Fruit fly (Drosophila melanogaster) whole organism, embryonic: Measurements from ENCODE around the gene RanGAP.

ENCODE experiments used
- Blimp-1 ChIP-seq: fragments of 200-800 bp; sonication (Bioruptor generic); optimal IDR thresholded peaks from 3 replicates; lab custom pipeline; 2018; ENCODE audit warnings: missing biosample characterization, missing genetic modification characterization, mild to moderate bottlenecking, moderate library complexity, missing genetic modification reagents
- CG11504 ChIP-seq: fragments of 200-800 bp; sonication (Bioruptor generic); optimal IDR thresholded peaks from 3 replicates; lab custom pipeline; 2019; ENCODE audit warnings: missing biosample characterization, mild to moderate bottlenecking, missing genetic modification characterization, moderate library complexity
- CG13775 ChIP-seq: fragments of 200-800 bp; sonication (Bioruptor generic); optimal IDR thresholded peaks from 3 replicates; lab custom pipeline; 2017; ENCODE audit warnings: missing biosample characterization, mild to moderate bottlenecking, missing genetic modification characterization
- CG15269 ChIP-seq: fragments of 200-800 bp; sonication (Bioruptor generic); optimal IDR thresholded peaks from 2 replicates; lab custom pipeline; 2018; ENCODE audit warnings: missing biosample characterization, mild to moderate bottlenecking, missing genetic modification characterization, moderate library complexity
- CG17359 ChIP-seq: fragments of 200-800 bp; sonication (Bioruptor generic); optimal IDR thresholded peaks from 3 replicates; lab custom pipeline; 2018; ENCODE audit warnings: missing biosample characterization, mild to moderate bottlenecking, missing genetic modification characterization, moderate library complexity
- CG17385 ChIP-seq: fragments of 200-800 bp; sonication (Bioruptor generic); optimal IDR thresholded peaks from 3 replicates; lab custom pipeline; 2018; ENCODE audit warnings: missing biosample characterization, mild to moderate bottlenecking, missing genetic modification characterization
- CG2120 ChIP-seq: fragments of 200-800 bp; sonication (Bioruptor generic); optimal IDR thresholded peaks from 3 replicates; lab custom pipeline; 2016; ENCODE audit warnings: missing biosample characterization, missing genetic modification characterization
- CG2202 ChIP-seq: fragments of 200-800 bp; sonication (Bioruptor generic); optimal IDR thresholded peaks from 2 replicates; lab custom pipeline; 2018; ENCODE audit warnings: missing biosample characterization, mild to moderate bottlenecking, missing genetic modification characterization
- CG2678 ChIP-seq: fragments of 200-800 bp; sonication (Bioruptor generic); optimal IDR thresholded peaks from 3 replicates; lab custom pipeline; 2019; ENCODE audit warnings: missing biosample characterization, mild to moderate bottlenecking, missing genetic modification characterization, moderate library complexity
- CG30403 ChIP-seq: fragments of 200-800 bp; sonication (Bioruptor generic); optimal IDR thresholded peaks from 3 replicates; lab custom pipeline; 2016; ENCODE audit warnings: missing biosample characterization, missing genetic modification characterization
- CG3281 ChIP-seq: fragments of 200-800 bp; sonication (Bioruptor generic); optimal IDR thresholded peaks from 3 replicates; lab custom pipeline; 2017; ENCODE audit warnings: missing biosample characterization, mild to moderate bottlenecking, missing genetic modification characterization
- CG3995 ChIP-seq: fragments of 200-800 bp; sonication (Bioruptor generic); optimal IDR thresholded peaks from 3 replicates; lab custom pipeline; 2016; ENCODE audit warnings: missing biosample characterization, missing genetic modification characterization
- CG7357 ChIP-seq: fragments of 200-800 bp; sonication (Bioruptor generic); IDR thresholded peaks from 3 replicates; pipeline ENCODE4 v1.3.6; 2022; ENCODE audit warnings: missing biosample characterization, missing genetic modification characterization
- CG7839 ChIP-seq: fragments of 200-800 bp; sonication (Bioruptor generic); optimal IDR thresholded peaks from 3 replicates; lab custom pipeline; 2018; ENCODE audit warnings: missing biosample characterization, mild to moderate bottlenecking, missing genetic modification characterization, moderate library complexity
- CG8765 ChIP-seq: fragments of 200-800 bp; sonication (Bioruptor generic); IDR thresholded peaks from 2 replicates; pipeline ENCODE4 v1.3.6; 2022; ENCODE audit warnings: missing biosample characterization, missing genetic modification characterization
- D ChIP-seq, 2 experiments: fragments of 200-800 bp in 1 of 2; fragments of >200 bp in 1 of 2; sonication (Bioruptor generic) in 1 of 2; optimal IDR thresholded peaks; 2 replicates in 1 of 2; 3 replicates in 1 of 2; lab custom pipeline; 2017; ENCODE audit warnings: mild to moderate bottlenecking in 1 of 2, missing biosample characterization in 1 of 2, missing genetic modification characterization in 1 of 2, missing genetic modification reagents in 1 of 2
- Fer1 ChIP-seq: fragments of 200-800 bp; sonication (Bioruptor generic); optimal IDR thresholded peaks from 2 replicates; lab custom pipeline; 2017; ENCODE audit warnings: missing biosample characterization, mild to moderate bottlenecking, missing genetic modification characterization
- GATAe ChIP-seq: fragments of 200-800 bp; sonication (Bioruptor generic); conservative IDR thresholded peaks from 2 replicates; pipeline ENCODE4 v1.3.6; 2022; ENCODE audit warnings: missing biosample characterization, missing genetic modification characterization
- Hr51 ChIP-seq, 2 experiments: fragments of 200-800 bp; sonication (Bioruptor generic); optimal IDR thresholded peaks; 2 replicates in 1 of 2; 3 replicates in 1 of 2; lab custom pipeline; 2016 to 2018; ENCODE audit warnings: missing biosample characterization in 2 of 2, missing genetic modification characterization in 2 of 2, mild to moderate bottlenecking in 1 of 2, moderate library complexity in 1 of 2
- Hsf ChIP-seq: fragments of 200-800 bp; sonication (Bioruptor generic); optimal IDR thresholded peaks from 3 replicates; lab custom pipeline; 2016; ENCODE audit warnings: missing biosample characterization, missing genetic modification characterization
- Lpt ChIP-seq: fragments of >200 bp; optimal IDR thresholded peaks from 2 replicates; lab custom pipeline; 2018; ENCODE audit warnings: missing biosample characterization, missing genetic modification characterization
- Med ChIP-seq: fragments of 200-800 bp; sonication (Bioruptor generic); peaks from one replicate; lab custom pipeline; 2016; ENCODE audit warnings: missing biosample characterization, missing genetic modification characterization, mild to moderate bottlenecking, inconsistent platforms, moderate library complexity
- Mes4 ChIP-seq: fragments of 200-800 bp; sonication (Bioruptor generic); optimal IDR thresholded peaks from 2 replicates; lab custom pipeline; 2016; ENCODE audit warnings: missing biosample characterization, missing genetic modification characterization
- NfI ChIP-seq: fragments of 200-800 bp; sonication (Bioruptor generic); optimal IDR thresholded peaks from 3 replicates; lab custom pipeline; 2018; ENCODE audit warnings: missing biosample characterization, mild to moderate bottlenecking, missing genetic modification characterization, moderate library complexity
- Sox100B ChIP-seq: fragments of 200-800 bp; sonication (Bioruptor generic); optimal IDR thresholded peaks from 3 replicates; lab custom pipeline; 2018; ENCODE audit warnings: missing biosample characterization, mild to moderate bottlenecking, missing genetic modification characterization
- Sry-δ ChIP-seq: fragments of 200-800 bp; sonication (Bioruptor generic); optimal IDR thresholded peaks from 2 replicates; lab custom pipeline; 2016; ENCODE audit warnings: missing biosample characterization, missing genetic modification characterization
- Ssrp ChIP-seq: fragments of 200-800 bp; sonication (Bioruptor generic); optimal IDR thresholded peaks from 2 replicates; lab custom pipeline; 2018; ENCODE audit warnings: missing biosample characterization, mild to moderate bottlenecking, missing genetic modification characterization, moderate library complexity
- Tbp ChIP-seq: fragments of >200 bp; optimal IDR thresholded peaks from 2 replicates; lab custom pipeline; 2018; ENCODE audit warnings: missing biosample characterization, missing genetic modification characterization
- cas ChIP-seq: fragments of 200-800 bp; sonication (Bioruptor generic); IDR thresholded peaks from 2 replicates; pipeline ENCODE4 v1.3.6; 2022; ENCODE audit warnings: missing biosample characterization, missing genetic modification characterization
- cato ChIP-seq: fragments of 200-800 bp; sonication (Bioruptor generic); optimal IDR thresholded peaks from 2 replicates; lab custom pipeline; 2016; ENCODE audit warnings: missing biosample characterization, missing genetic modification characterization, borderline replicate concordance
- chinmo ChIP-seq: fragments of 200-800 bp; sonication (Bioruptor generic); IDR thresholded peaks from 4 replicates; pipeline ENCODE4 v1.3.6; 2022; ENCODE audit warnings: missing biosample characterization, missing genetic modification characterization; ENCODE audit not compliant: partially characterized antibody
- cwo ChIP-seq: fragments of 200-800 bp; sonication (Bioruptor generic); optimal IDR thresholded peaks from 3 replicates; lab custom pipeline; 2017; ENCODE audit warnings: missing biosample characterization, missing genetic modification characterization, mild to moderate bottlenecking, moderate library complexity, missing genetic modification reagents
- dmrt11E ChIP-seq: fragments of 200-800 bp; sonication (Bioruptor generic); optimal IDR thresholded peaks from 3 replicates; lab custom pipeline; 2018; ENCODE audit warnings: missing biosample characterization, mild to moderate bottlenecking, missing genetic modification characterization, moderate library complexity
- gcm2 ChIP-seq: fragments of 200-800 bp; sonication (Bioruptor generic); optimal IDR thresholded peaks from 2 replicates; lab custom pipeline; 2016; ENCODE audit warnings: missing biosample characterization, missing genetic modification characterization
- gem ChIP-seq: fragments of 200-800 bp; sonication (Bioruptor generic); optimal IDR thresholded peaks from 2 replicates; lab custom pipeline; 2019; ENCODE audit warnings: missing biosample characterization, mild to moderate bottlenecking, missing genetic modification characterization, moderate library complexity
- grau ChIP-seq: fragments of 200-800 bp; optimal IDR thresholded peaks from 3 replicates; lab custom pipeline; 2019; ENCODE audit warnings: missing biosample characterization, mild to moderate bottlenecking, missing genetic modification characterization, moderate library complexity
- kay ChIP-seq: fragments of 200-800 bp; sonication (Bioruptor generic); optimal IDR thresholded peaks from 2 replicates; lab custom pipeline; 2016; ENCODE audit warnings: missing biosample characterization, missing genetic modification characterization
- lab ChIP-seq: fragments of 200-800 bp; sonication (Bioruptor generic); optimal IDR thresholded peaks from 3 replicates; lab custom pipeline; 2017; ENCODE audit warnings: missing biosample characterization, missing genetic modification characterization, mild to moderate bottlenecking, moderate library complexity, missing genetic modification reagents
- maf-S ChIP-seq: fragments of 200-800 bp; sonication (Bioruptor generic); optimal IDR thresholded peaks from 2 replicates; lab custom pipeline; 2016; ENCODE audit warnings: missing biosample characterization, missing genetic modification characterization
- mld ChIP-seq: fragments of 200-800 bp; sonication (Bioruptor generic); IDR thresholded peaks from 3 replicates; pipeline ENCODE4 v1.3.6; 2022; ENCODE audit warnings: missing biosample characterization, missing genetic modification characterization; ENCODE audit not compliant: partially characterized antibody
- peb ChIP-seq: fragments of 200-800 bp; sonication (Bioruptor generic); IDR thresholded peaks from 2 replicates; pipeline ENCODE4 v1.3.6; 2022; ENCODE audit warnings: missing biosample characterization, missing genetic modification characterization
- row ChIP-seq: fragments of 200-800 bp; sonication (Bioruptor generic); IDR thresholded peaks from 3 replicates; pipeline ENCODE4 v1.3.6; 2022; ENCODE audit warnings: missing biosample characterization, missing genetic modification characterization
- schlank ChIP-seq: fragments of 200-800 bp; sonication (Bioruptor generic); optimal IDR thresholded peaks from 2 replicates; lab custom pipeline; 2018; ENCODE audit warnings: missing biosample characterization, mild to moderate bottlenecking, missing genetic modification characterization
- stc ChIP-seq: fragments of 200-800 bp; sonication (Bioruptor generic); IDR thresholded peaks from 2 replicates; pipeline ENCODE4 v1.3.6; 2022; ENCODE audit warnings: missing biosample characterization, missing genetic modification characterization
- tup ChIP-seq: fragments of 200-800 bp; sonication (Bioruptor generic); optimal IDR thresholded peaks from 2 replicates; lab custom pipeline; 2016; ENCODE audit warnings: missing biosample characterization, mild to moderate bottlenecking, missing genetic modification characterization, moderate library complexity
- unpg ChIP-seq: fragments of 200-800 bp; sonication (Bioruptor generic); optimal IDR thresholded peaks from 3 replicates; lab custom pipeline; 2018; ENCODE audit warnings: missing biosample characterization, mild to moderate bottlenecking, missing genetic modification characterization, moderate library complexity
- yki ChIP-seq: fragments of >200 bp; optimal IDR thresholded peaks from 3 replicates; lab custom pipeline; 2018
- z ChIP-seq: fragments of 200-800 bp; sonication (Bioruptor generic); IDR thresholded peaks from 3 replicates; pipeline ENCODE4 v1.3.6; 2022; ENCODE audit warnings: missing biosample characterization, missing genetic modification characterization

RanGAP gene

DNA sequence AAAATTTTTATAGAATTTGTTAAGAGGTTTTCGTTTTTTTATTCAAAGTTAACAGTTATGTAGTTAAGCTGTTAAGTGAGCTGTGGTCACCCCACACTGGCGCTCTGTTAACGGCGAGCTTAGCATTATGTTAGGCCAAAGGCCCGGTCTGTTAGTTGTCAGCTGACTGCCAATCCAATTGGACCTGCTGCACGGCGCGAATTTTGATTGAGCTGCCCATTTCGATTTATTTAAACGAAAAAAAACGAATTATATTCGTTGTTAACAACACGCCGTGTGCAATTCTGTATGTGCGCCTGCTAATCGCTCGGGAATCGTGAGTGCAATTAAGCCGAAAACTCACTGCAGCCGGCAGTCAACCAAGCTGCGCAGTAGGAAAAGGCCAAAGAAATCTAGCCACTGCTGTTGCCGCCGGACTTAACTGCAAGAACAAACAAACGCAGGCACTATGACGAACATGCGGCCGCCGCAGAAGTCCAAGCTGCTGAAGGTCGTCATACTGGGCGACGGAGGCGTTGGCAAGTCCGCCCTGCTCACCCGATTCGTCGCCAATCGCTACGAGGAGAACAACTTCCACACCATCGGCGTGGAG is 9.2 kb upstream of the RanGAP start, which contains the start of gene Rab9 (continued):
- TF ChIP-seq cato (GFP tag; lab: Kevin White, UChicago) (no peak), Sry-δ (no peak), Med (GFP tag; lab: Kevin White, UChicago) (peak; percentile 68), cas (GFP tag; lab: Robert Waterston, UW) (no peak), Lpt (GFP tag; lab: Kevin White, UChicago) (no peak), chinmo (GFP tag; lab: Robert Waterston, UW) (peak; percentile 86; the same call in 1 of the 4 replicates), CG30403 (no peak), mld (GFP tag; lab: Robert Waterston, UW) (0 out of 3 replicates have a peak, but pooled peaks have one; percentile 43), CG7357 (GFP tag; lab: Robert Waterston, UW) (no peak), schlank (tag; lab: Kevin White, UChicago) (no peak), tup (GFP tag; lab: Kevin White, UChicago) (no peak), CG13775 (no peak)

- TF ChIP-seq dmrt11E (tag; lab: Kevin White, UChicago) (peak; percentile 16), Hsf (no peak), Hr51 (GFP tag; optimal IDR thresholded peaks at IDR 0.05; lab: Kevin White, UChicago) (peak in 1 of 2 experiments; percentile 14), Blimp-1 (GFP tag; lab: Kevin White, UChicago) (peak; percentile 14), CG17359 (tag; lab: Kevin White, UChicago) (no peak), stc (GFP tag; lab: Robert Waterston, UW) (no peak), CG17385 (GFP tag; lab: Kevin White, UChicago) (peak; percentile 10), CG11504 (peak; percentile 10), yki (lab: Kevin White, UChicago) (no peak), CG3281 (GFP tag; lab: Kevin White, UChicago) (peak; percentile 23), kay (GFP tag; lab: Kevin White, UChicago) (no peak), CG15269 (tag; lab: Kevin White, UChicago) (peak; percentile 12), gem (tag; lab: Kevin White, UChicago) (peak; percentile 53), maf-S (GFP tag; lab: Kevin White, UChicago) (no peak), CG2202 (tag; lab: Kevin White, UChicago) (no peak), gcm2 (GFP tag; lab: Kevin White, UChicago) (no peak), CG8765 (GFP tag; lab: Robert Waterston, UW) (no peak), CG2120 (GFP tag; lab: Kevin White, UChicago) (peak; percentile 32), unpg (peak; percentile 40), D (optimal IDR thresholded peaks at IDR 0.05; lab: Kevin White, UChicago) (no peak), D (GFP tag; optimal IDR thresholded peaks at IDR 0.05; lab: Kevin White, UChicago) (peak; percentile 14), row (GFP tag; lab: Robert Waterston, UW) (peak; percentile 75), grau (tag; lab: Kevin White, UChicago) (peak; percentile 63), Ssrp (no peak), GATAe (GFP tag; lab: Robert Waterston, UW) (no peak), Sox100B (peak; percentile 4), Mes4 (GFP tag; lab: Kevin White, UChicago) (no peak), CG7839 (tag; lab: Kevin White, UChicago) (peak; percentile 22), Lpt (GFP tag; lab: Kevin White, UChicago) (no peak), peb (GFP tag; lab: Robert Waterston, UW) (no peak), CG3995 (GFP tag; lab: Kevin White, UChicago) (no peak), NfI (GFP tag; lab: Kevin White, UChicago) (peak; percentile 7), z (no peak), cwo (peak; percentile 17), Fer1 (GFP tag; lab: Kevin White, UChicago) (peak; percentile 38), Tbp (no peak), CG2678 (peak; percentile 50), lab (GFP tag; lab: Kevin White, UChicago) (peak; percentile 46)
Observed at dm6 chr2L:19433292-19433691, 8.5 kb upstream of the RanGAP start.
